Worm (Caenorhabditis elegans): ENCODE data around the gene aat-4.

ce11 chrIV:6290741-6291140 lies 15.2 kb upstream of the aat-4 start, which contains the start of gene srv-24:
- TF ChIP-seq jun-1 (tag; optimal IDR thresholded peaks at IDR 0.05) (no peak), nhr-237 (tag; optimal IDR thresholded peaks at IDR 0.05) (no peak), pqm-1 (tag; optimal IDR thresholded peaks at IDR 0.05) (no peak), pha-4 (GFP tag; IDR thresholded peaks at IDR 0.05) (no peak), pha-4 (tag; optimal IDR thresholded peaks at IDR 0.05) (no peak), mep-1 (tag; optimal IDR thresholded peaks at IDR 0.05) (no peak), nhr-11 (tag; optimal IDR thresholded peaks at IDR 0.05) (no peak), lir-3 (tag; optimal IDR thresholded peaks at IDR 0.05) (no peak)

All from whole organism, L4 larva.